Fruit fly (Drosophila melanogaster): ENCODE results near the gene Rad17.

Rad17 gene

DNA sequence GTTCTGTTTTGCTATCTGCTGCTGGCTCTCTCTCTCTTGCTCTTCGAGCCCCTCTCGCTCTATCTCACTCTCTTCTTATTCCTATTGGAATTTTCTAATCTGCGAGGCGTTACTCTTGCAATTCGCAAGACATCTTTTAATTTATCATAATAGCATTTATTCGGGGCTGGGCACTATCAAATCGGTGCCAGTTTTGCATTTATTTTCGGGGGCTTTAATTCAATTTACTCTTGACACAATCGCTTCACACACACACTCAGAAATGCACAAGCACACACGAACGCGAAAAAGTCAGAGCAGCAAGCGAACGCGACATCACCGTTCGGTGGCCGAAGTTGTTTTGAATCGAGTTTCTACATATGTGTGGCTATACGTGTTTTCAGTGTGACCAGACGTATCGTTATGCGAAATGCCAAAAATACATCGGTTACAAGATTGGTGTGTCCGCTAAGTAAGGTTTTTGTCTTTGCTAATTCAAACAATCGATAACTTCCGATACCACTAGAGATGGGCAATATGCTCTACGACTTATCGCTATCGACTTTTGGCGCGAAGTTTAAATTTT is 34.0 kb upstream of the Rad17 start, which contains the start of gene Meltrin:
Meltrin (minus strand) TSS at position 344 of the 565 bp plus-strand sequence.
- no peak for TF ChIP-seq insv (optimal IDR thresholded peaks at IDR 0.05)
- no peak for TF ChIP-seq Myc (optimal IDR thresholded peaks at IDR 0.05)
- TF ChIP-seq psq (optimal IDR thresholded peaks at IDR 0.05): no peak
- TF ChIP-seq ttk (optimal IDR thresholded peaks at IDR 0.05): no peak

DNA sequence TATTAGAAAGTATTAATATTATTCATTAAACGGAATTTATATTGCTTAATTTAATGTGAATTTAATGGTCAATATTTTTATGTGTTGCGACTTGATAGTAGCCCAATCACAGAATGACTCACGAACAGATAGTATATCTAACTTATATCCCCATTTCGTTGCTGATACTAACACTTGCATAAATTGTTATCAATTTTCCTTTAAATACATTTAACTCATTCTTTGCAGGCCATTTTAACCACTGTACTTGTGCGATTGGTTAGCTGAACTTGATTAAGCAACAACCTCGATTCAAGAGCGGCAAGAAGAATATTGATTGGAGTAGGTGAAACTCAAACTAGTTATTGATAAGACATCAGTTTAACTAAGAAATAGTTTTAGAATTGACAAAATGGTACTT is 32.7 kb upstream of the Rad17 start:
- TF ChIP-seq Myc (optimal IDR thresholded peaks at IDR 0.05) (no peak), ttk (optimal IDR thresholded peaks at IDR 0.05) (no peak), insv (optimal IDR thresholded peaks at IDR 0.05) (no peak), psq (optimal IDR thresholded peaks at IDR 0.05) (no peak), h (optimal IDR thresholded peaks at IDR 0.05) (no peak), Sin3A (optimal IDR thresholded peaks at IDR 0.05) (no peak)

DNA sequence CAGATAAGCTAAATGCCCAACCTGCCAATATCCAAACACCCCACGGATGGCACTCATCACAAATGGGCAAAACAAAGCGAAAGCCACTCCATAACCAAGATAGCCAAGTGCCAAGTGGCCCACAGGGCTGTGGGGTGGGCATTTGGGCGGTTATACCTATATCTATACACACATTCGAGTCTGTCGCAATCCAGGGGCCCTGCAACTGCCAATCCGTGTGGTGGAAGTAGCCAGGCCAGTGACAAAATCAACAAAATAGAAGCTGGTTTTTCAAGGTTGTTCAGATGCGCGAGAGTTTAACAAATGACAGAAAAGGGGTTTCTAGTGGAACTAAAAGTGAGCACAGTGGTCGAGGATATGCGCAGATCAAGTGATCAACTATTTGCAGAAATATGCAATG is 32.1 kb upstream of the Rad17 start:
- TF ChIP-seq ttk (optimal IDR thresholded peaks at IDR 0.05) (no peak), insv (optimal IDR thresholded peaks at IDR 0.05) (no peak), h (optimal IDR thresholded peaks at IDR 0.05) (no peak), psq (optimal IDR thresholded peaks at IDR 0.05) (no peak), Myc (optimal IDR thresholded peaks at IDR 0.05) (no peak), Sin3A (optimal IDR thresholded peaks at IDR 0.05) (no peak)

DNA sequence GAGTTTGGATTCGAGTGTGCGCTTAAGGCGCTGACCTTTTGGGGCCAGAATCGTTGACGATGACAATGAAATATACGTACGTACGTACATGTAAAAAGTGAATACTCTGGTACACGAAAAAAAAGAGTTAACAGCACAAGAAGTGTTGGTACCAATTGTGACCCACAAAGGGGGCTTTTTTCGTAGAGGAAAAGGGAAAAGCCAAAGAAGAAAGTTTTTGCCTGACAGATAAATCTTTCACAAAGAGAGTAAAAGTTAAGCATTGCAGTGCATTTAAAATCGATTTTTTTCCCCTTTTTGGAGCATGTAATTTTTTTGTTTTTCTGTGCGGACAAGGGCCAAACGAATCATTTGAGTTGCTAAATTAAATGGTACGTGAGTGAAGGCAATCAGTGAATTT is 31.6 kb upstream of the Rad17 start:
- no peak for TF ChIP-seq Sin3A (optimal IDR thresholded peaks at IDR 0.05)
- no peak for TF ChIP-seq insv (optimal IDR thresholded peaks at IDR 0.05)
- no peak for TF ChIP-seq h (optimal IDR thresholded peaks at IDR 0.05)
- TF ChIP-seq Myc (optimal IDR thresholded peaks at IDR 0.05): no peak
- TF ChIP-seq psq (optimal IDR thresholded peaks at IDR 0.05): no peak
- no peak for TF ChIP-seq ttk (optimal IDR thresholded peaks at IDR 0.05)

DNA sequence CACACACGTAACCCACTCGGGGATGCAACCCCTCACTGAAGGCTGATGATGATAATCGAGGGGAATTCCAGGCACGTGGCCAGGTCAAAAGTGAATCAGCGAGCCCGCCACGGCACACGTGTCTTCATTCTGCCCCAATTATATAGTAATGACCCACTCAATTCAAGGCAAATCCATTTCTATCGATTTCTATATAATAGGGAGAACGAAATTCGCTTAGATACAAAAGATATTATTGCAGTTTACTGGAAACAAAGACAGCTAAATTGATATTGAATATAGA is 29.9 kb upstream of the Rad17 start:
- no peak for TF ChIP-seq psq (optimal IDR thresholded peaks at IDR 0.05)
- TF ChIP-seq Myc (optimal IDR thresholded peaks at IDR 0.05): no peak
- TF ChIP-seq h (optimal IDR thresholded peaks at IDR 0.05): no peak
- TF ChIP-seq ttk (optimal IDR thresholded peaks at IDR 0.05): no peak
- no peak for TF ChIP-seq Sin3A (optimal IDR thresholded peaks at IDR 0.05)
- TF ChIP-seq insv (optimal IDR thresholded peaks at IDR 0.05): no peak

DNA sequence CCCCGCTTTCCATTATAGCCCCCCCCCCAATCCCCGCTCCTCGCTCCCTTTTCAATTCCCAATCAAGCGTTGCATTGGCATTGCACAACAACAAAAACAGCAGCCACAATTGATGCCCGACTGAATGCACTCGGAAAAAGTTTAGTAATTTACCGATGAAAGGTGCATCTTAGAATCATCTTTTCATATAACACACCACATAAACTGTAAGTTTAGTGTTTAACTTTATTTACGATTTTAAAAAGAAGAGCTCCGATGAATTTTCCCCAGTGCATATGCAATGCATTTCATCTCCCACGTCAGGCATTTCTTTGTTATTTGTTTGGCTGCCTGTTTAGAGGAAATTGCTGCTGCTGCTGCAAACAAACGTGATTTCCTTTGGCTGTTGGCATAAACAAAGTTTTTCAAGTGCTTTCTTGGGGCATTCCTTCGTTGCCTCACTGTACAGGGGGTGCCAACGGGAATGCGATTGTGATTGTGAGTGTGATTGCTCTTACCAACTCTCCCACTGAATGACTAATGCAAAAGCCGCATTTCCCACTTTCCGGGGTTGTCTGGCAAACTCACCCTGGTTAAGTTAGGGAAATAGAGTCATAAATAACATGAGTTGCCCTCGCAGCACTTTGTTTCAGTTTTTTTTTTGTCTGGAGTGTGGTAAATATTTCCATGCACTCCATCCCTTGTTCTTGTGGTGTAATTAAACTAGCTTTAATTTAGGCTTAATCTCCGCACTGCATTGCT is 29.4 kb upstream of the Rad17 start:
- TF ChIP-seq Sin3A (optimal IDR thresholded peaks at IDR 0.05) (no peak), Myc (optimal IDR thresholded peaks at IDR 0.05) (no peak), insv (optimal IDR thresholded peaks at IDR 0.05) (no peak), psq (optimal IDR thresholded peaks at IDR 0.05) (no peak), ttk (optimal IDR thresholded peaks at IDR 0.05) (no peak), h (optimal IDR thresholded peaks at IDR 0.05) (no peak)

DNA sequence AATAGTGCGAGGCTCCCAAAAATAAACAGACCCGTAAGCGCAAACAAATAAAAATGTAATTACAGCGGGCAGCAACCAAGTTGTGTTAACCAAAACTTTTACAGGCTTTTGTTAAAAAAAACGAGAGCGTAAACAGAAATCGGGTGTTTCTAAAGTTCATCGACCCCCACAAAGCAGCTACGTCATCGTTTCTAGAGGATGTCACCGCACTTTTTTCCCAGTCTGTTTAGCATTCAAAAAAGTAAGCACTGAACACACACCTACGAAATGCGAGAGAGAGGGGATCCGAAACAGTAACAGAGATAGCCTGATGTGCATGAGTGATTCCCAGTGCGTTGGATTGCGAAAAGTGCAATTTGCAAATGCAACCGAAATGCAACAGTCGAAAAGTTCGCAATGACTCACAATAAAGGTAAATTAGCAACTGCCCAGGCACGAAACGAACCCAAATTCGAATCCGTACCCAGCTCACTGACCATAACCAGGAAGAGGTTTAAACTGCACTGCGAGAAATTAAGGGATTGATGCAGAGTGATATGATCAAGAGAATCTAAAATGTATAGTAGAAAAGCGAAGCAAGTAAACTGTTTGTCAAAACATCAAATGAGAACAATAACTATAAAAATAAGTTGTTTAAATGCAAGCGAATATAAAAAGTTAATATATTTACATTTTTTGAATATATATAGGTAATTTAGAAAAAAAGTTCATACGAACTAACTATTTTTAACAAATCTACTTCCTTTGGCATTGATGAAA is 28.2 kb upstream of the Rad17 start:
- TF ChIP-seq Myc (optimal IDR thresholded peaks at IDR 0.05): no peak
- TF ChIP-seq Sin3A (optimal IDR thresholded peaks at IDR 0.05): no peak
- TF ChIP-seq h (optimal IDR thresholded peaks at IDR 0.05): no peak
- no peak for TF ChIP-seq ttk (optimal IDR thresholded peaks at IDR 0.05)
- TF ChIP-seq psq (optimal IDR thresholded peaks at IDR 0.05): no peak
- TF ChIP-seq insv (optimal IDR thresholded peaks at IDR 0.05): no peak

DNA sequence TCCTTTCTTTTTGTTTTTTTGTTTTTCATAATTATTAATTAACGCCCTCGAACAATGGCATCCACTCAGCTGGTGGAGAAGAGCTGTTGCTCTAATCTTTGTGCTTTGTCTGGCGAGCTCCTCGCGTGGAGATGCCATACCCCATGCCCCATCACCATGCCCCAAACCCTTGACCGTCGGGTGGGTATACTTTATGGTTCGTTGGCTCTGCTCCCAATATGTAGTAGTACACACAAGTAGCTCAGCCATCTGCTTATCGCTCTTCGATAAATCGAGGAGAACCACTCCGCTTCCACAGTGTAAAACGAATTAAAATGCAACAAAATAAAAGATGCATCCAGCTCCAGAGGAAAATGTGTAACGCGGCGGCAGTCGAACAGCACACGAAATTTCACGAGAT is 27.1 kb upstream of the Rad17 start:
- TF ChIP-seq psq (optimal IDR thresholded peaks at IDR 0.05) (no peak), h (optimal IDR thresholded peaks at IDR 0.05) (no peak)

DNA sequence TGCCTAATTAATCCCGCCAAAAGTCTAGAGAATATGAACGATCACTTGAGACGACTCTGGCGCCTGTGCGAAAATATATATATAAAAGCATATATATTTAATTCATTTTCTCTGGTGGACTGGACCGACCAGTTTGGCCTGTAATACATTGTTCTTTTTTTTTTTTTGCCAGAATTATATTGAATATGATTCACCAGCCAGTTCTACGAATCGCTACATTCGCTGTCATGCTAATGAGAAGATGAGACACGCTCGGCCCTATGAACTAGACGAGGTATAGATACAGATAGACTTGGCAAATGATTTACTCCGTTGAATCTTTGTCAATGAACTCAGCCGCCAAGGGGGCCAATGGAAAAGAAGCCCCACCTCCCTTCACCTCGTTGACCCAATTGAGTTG is 24.3 kb upstream of the Rad17 start:
- TF ChIP-seq Sin3A (optimal IDR thresholded peaks at IDR 0.05) (no peak), psq (optimal IDR thresholded peaks at IDR 0.05) (no peak), ttk (optimal IDR thresholded peaks at IDR 0.05) (no peak), insv (optimal IDR thresholded peaks at IDR 0.05) (no peak), h (optimal IDR thresholded peaks at IDR 0.05) (no peak), Myc (optimal IDR thresholded peaks at IDR 0.05) (no peak)

DNA sequence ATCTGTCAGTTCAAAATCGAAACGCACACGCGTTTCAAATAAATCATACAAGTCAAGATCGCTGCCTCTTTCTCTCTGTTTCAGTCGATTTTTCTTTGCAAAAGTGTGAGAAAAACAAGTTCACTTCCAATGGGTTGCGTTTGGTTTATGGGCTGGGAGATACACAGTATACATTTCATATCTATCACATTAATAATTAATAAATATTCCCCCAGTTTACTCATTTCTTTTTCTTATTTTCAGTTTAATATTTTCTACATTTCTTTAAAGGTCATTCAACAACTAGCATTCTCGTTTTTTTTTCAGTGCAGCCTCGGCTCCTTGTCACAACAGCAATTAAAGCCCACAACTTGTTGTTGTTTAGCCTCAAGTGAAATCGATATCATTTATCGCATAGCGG is 20.9 kb upstream of the Rad17 start:
- TF ChIP-seq psq (optimal IDR thresholded peaks at IDR 0.05) (no peak), h (optimal IDR thresholded peaks at IDR 0.05) (no peak)

DNA sequence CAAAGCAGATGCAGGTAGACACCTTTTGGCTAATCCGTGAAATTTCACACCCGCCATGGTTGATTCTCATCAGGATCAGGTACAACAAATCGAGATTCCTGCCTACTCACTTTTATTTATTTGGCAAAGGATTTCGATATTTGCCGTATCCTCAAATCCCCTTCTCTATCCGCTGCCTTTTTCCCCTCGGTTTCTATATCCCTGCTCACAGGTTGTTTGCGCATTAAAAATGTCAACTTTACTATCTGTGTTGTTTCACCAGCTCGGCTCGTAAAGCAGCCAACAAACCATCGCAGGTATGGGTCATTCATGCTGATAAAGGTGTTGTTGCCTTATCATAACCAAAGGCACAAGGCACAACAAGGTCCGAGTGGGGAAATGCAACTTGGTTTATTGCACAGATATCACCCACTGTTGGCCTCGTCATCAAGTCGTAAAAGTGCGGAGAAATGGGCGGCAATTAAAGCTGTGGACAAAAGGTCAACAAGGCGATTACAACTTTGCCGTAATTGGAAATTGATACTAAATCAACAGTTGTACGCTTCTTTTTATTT is 17.2 kb upstream of the Rad17 start:
- no peak for TF ChIP-seq Myc (optimal IDR thresholded peaks at IDR 0.05)
- no peak for TF ChIP-seq insv (optimal IDR thresholded peaks at IDR 0.05)
- no peak for TF ChIP-seq psq (optimal IDR thresholded peaks at IDR 0.05)
- no peak for TF ChIP-seq ttk (optimal IDR thresholded peaks at IDR 0.05)
- no peak for TF ChIP-seq Sin3A (optimal IDR thresholded peaks at IDR 0.05)
- TF ChIP-seq h (optimal IDR thresholded peaks at IDR 0.05): no peak

DNA sequence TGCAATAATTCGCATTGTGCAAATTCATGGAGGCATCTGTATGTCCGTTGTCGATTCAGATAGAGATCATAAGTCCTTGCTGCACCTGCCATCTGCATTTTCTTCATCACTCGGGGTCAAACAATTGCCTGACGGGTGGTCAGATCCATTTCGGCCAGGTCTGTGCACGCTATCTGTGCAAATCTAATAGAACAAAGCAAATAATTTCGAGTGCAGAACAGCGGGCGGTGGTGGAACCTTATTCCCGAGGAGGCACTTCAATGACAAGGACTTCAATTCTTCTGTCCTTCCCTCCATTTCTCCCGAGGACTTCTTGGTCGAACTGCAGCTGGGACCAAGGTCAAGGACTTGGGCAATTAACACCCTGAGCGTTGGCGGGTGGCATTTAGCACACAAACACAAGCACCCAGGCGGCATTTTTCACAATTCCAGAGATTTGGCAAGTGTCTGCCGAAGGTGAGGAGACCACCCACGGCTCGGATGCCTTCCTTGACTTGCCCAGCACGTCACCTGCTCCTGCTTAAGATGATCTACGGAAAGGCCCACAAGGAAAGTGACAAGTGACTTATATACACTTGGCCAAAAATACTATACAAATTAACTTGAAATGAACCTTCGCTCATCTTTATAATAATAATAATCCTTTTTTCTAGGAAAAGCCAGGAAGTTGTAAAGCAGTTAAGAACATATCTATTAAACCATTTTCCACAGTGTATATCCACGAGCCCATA is 16.5 kb upstream of the Rad17 start:
- no peak for TF ChIP-seq insv (optimal IDR thresholded peaks at IDR 0.05)
- no peak for TF ChIP-seq ttk (optimal IDR thresholded peaks at IDR 0.05)

Measured in Kc167 (cell line).